Worm (Caenorhabditis elegans) whole organism, young adult: Measurements from ENCODE around the gene chpf-1.
A peak's percentile ranks its signal among the peaks of the same experiment; 100 is the strongest.

Source experiments
- B0261.1 ChIP-seq: sonication (generic microtip); optimal IDR thresholded peaks from 2 replicates; lab custom pipeline; 2016; ENCODE audit warnings: mild to moderate bottlenecking, missing genetic modification characterization, moderate library complexity, missing compliant biosample characterization
- C06A6.2 ChIP-seq: fragments of 200-800 bp; sonication (Bioruptor generic); conservative IDR thresholded peaks from 2 replicates; pipeline ENCODE4 v1.3.6; 2022; ENCODE audit warnings: missing genetic modification characterization, missing compliant biosample characterization
- D2030.7 ChIP-seq: fragments of 200-800 bp; sonication (Bioruptor generic); IDR thresholded peaks from 2 replicates; pipeline ENCODE4 v1.3.6; 2022; ENCODE audit warnings: missing genetic modification reagents, missing genetic modification characterization, missing compliant biosample characterization
- F10E7.11 ChIP-seq: sonication (generic microtip); optimal IDR thresholded peaks from 2 replicates; lab custom pipeline; 2017; ENCODE audit warnings: mild to moderate bottlenecking, missing genetic modification characterization, moderate library complexity, missing compliant biosample characterization
- F55B11.4 ChIP-seq: sonication (generic microtip); optimal IDR thresholded peaks from 2 replicates; lab custom pipeline; 2016; ENCODE audit warnings: missing compliant biosample characterization, missing genetic modification characterization, borderline replicate concordance; ENCODE audit not compliant: insufficient read depth
- K11D2.4 ChIP-seq: fragments of 200-800 bp; sonication (Bioruptor generic); IDR thresholded peaks from 2 replicates; pipeline ENCODE4 v1.3.6; 2022; ENCODE audit warnings: missing genetic modification reagents, missing genetic modification characterization, missing compliant biosample characterization
- Y67H2A.10 ChIP-seq: fragments of 200-800 bp; sonication (Bioruptor generic); conservative IDR thresholded peaks from 2 replicates; pipeline ENCODE4 v1.3.6; 2022; ENCODE audit warnings: missing genetic modification reagents, missing genetic modification characterization, missing compliant biosample characterization
- cebp-1 ChIP-seq, 2 experiments: fragments of 200-800 bp in 1 of 2; sonication (Bioruptor generic) in 1 of 2; sonication (generic microtip) in 1 of 2; IDR thresholded peaks in 1 of 2; optimal IDR thresholded peaks in 1 of 2; 2 replicates each; pipeline versions ENCODE4 v1.3.6 to Lab custom; 2017 to 2022; ENCODE audit warnings: missing compliant biosample characterization in 2 of 2, missing genetic modification characterization in 2 of 2, mild to moderate bottlenecking in 1 of 2, missing genetic modification reagents in 1 of 2, moderate library complexity in 1 of 2
- cebp-2 ChIP-seq: fragments of 200-800 bp; sonication (Bioruptor generic); IDR thresholded peaks from 2 replicates; pipeline ENCODE4 v1.3.6; 2022; ENCODE audit warnings: missing genetic modification characterization, missing compliant biosample characterization
- egl-44 ChIP-seq: fragments of 200-800 bp; sonication (Bioruptor generic); IDR thresholded peaks from 2 replicates; pipeline ENCODE4 v1.3.6; 2022; ENCODE audit warnings: missing genetic modification reagents, missing genetic modification characterization, missing compliant biosample characterization
- ets-4 ChIP-seq: fragments of 200-800 bp; sonication (Bioruptor generic); optimal IDR thresholded peaks from 2 replicates; lab custom pipeline; 2018; ENCODE audit warnings: mild to moderate bottlenecking, missing genetic modification characterization, missing compliant biosample characterization
- gei-17 ChIP-seq: fragments of 200-800 bp; sonication (Bioruptor generic); optimal IDR thresholded peaks from 2 replicates; lab custom pipeline; 2018; ENCODE audit warnings: mild to moderate bottlenecking, missing genetic modification characterization, missing compliant biosample characterization
- let-526 ChIP-seq: fragments of 200-800 bp; sonication (Bioruptor generic); IDR thresholded peaks from 2 replicates; pipeline ENCODE4 v1.3.6; 2022; ENCODE audit warnings: missing genetic modification reagents, missing genetic modification characterization, missing compliant biosample characterization
- let-607 ChIP-seq, 2 experiments: fragments of 200-800 bp in 1 of 2; sonication (Bioruptor generic) in 1 of 2; sonication (generic microtip) in 1 of 2; optimal IDR thresholded peaks; 2 replicates each; lab custom pipeline; 2016 to 2018; ENCODE audit warnings: mild to moderate bottlenecking in 2 of 2, missing compliant biosample characterization in 2 of 2, missing genetic modification characterization in 2 of 2, moderate library complexity in 2 of 2, missing genotype in 1 of 2
- lin-35 ChIP-seq, 3 experiments: fragments of 150-350 bp in 2 of 3; sonication (generic microtip) in 1 of 3; optimal IDR thresholded peaks; 2 replicates each; lab custom pipeline; 2014 to 2018; ENCODE audit warnings: missing biosample characterization in 3 of 3, missing genetic modification characterization in 3 of 3, missing genetic modification reagents in 3 of 3
- lin-40 ChIP-seq: sonication (generic microtip); optimal IDR thresholded peaks from 2 replicates; lab custom pipeline; 2016; ENCODE audit warnings: missing genetic modification characterization, mild to moderate bottlenecking, missing compliant biosample characterization, missing genotype, missing genetic modification reagents
- lin-54 ChIP-seq: fragments of 200-800 bp; sonication (Bioruptor generic); optimal IDR thresholded peaks from 2 replicates; lab custom pipeline; 2018; ENCODE audit warnings: mild to moderate bottlenecking, missing genetic modification characterization, missing compliant biosample characterization
- madf-10 ChIP-seq: sonication (generic microtip); optimal IDR thresholded peaks from 2 replicates; lab custom pipeline; 2016; ENCODE audit warnings: mild to moderate bottlenecking, missing genetic modification characterization, missing compliant biosample characterization
- mes-4 ChIP-seq: sonication (generic microtip); optimal IDR thresholded peaks from 2 replicates; lab custom pipeline; 2016; ENCODE audit warnings: missing genotype, missing genetic modification characterization, missing compliant biosample characterization
- nfyb-1 ChIP-seq: fragments of 200-800 bp; sonication (Bioruptor generic); IDR thresholded peaks from 2 replicates; pipeline ENCODE4 v1.3.6; 2022; ENCODE audit warnings: missing genetic modification reagents, missing genetic modification characterization, missing compliant biosample characterization
- nhr-120 ChIP-seq: fragments of 200-800 bp; sonication (Bioruptor generic); IDR thresholded peaks from 2 replicates; pipeline ENCODE4 v1.3.6; 2022; ENCODE audit warnings: missing genetic modification characterization, missing compliant biosample characterization
- nhr-80 ChIP-seq: sonication (generic microtip); optimal IDR thresholded peaks from 2 replicates; lab custom pipeline; 2016; ENCODE audit warnings: missing genetic modification characterization, missing compliant biosample characterization
- nhr-90 ChIP-seq: sonication (generic microtip); optimal IDR thresholded peaks from 2 replicates; lab custom pipeline; 2016; ENCODE audit warnings: missing genotype, mild to moderate bottlenecking, missing genetic modification characterization, missing compliant biosample characterization
- rcor-1 ChIP-seq: fragments of 200-800 bp; sonication (Bioruptor generic); IDR thresholded peaks from 2 replicates; pipeline ENCODE4 v1.3.6; 2022; ENCODE audit warnings: missing genetic modification reagents, missing genetic modification characterization, missing compliant biosample characterization
- somi-1 ChIP-seq: fragments of 200-800 bp; sonication (Bioruptor generic); optimal IDR thresholded peaks from 2 replicates; lab custom pipeline; 2018; ENCODE audit warnings: mild to moderate bottlenecking, missing genetic modification characterization, missing compliant biosample characterization
- unc-130 ChIP-seq: sonication (generic microtip); optimal IDR thresholded peaks from 2 replicates; lab custom pipeline; 2016; ENCODE audit warnings: missing genetic modification reagents, missing genetic modification characterization, missing compliant biosample characterization
- unc-62 ChIP-seq: fragments of 150-350 bp; optimal IDR thresholded peaks from 2 replicates; lab custom pipeline; 2014; ENCODE audit warnings: missing biosample characterization, missing genetic modification reagents, missing genetic modification characterization
- ztf-3 ChIP-seq: fragments of 200-800 bp; sonication (Bioruptor generic); optimal IDR thresholded peaks from 2 replicates; lab custom pipeline; 2018; ENCODE audit warnings: mild to moderate bottlenecking, missing genetic modification characterization, missing compliant biosample characterization
- ztf-6 ChIP-seq: fragments of 200-800 bp; sonication (Bioruptor generic); IDR thresholded peaks from 2 replicates; pipeline ENCODE4 v1.3.6; 2022; ENCODE audit warnings: missing genetic modification reagents, missing genetic modification characterization, missing compliant biosample characterization

chpf-1 gene

DNA sequence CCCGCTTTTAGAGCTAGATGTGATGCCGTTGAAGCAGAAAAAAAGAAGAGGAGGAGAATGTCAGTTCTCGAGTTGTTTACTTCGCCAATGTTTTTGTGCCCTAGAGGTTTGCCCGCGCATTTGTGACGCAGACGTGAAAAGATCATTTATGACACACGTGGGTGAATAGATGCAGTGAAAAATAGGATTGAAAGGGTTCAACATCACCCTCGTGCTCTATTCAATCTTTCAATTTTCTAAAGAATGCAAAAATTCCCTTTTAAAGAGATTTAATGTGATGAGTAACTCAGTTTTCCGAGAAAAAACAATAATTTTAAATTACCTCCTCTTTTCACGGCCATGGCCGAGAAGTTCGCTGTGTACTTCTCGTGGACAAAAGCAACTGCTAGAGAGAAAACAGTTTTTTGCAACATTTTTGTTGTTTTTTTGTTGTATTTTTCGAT lies 43.2 kb upstream of the chpf-1 start (continued):
- peak; percentile 45 for TF ChIP-seq somi-1 (GFP tag; lab: Kevin White, UChicago)
- no peak for TF ChIP-seq cebp-2
- TF ChIP-seq D2030.7 (GFP tag; lab: Robert Waterston, UW), result peak; percentile 37; the same call in 1 of the 2 replicates
- TF ChIP-seq K11D2.4 (GFP tag; lab: Robert Waterston, UW), result 0 out of 2 replicates have a peak, but pooled peaks have one; percentile 52
- no peak for TF ChIP-seq F55B11.4 (tag; lab: Kevin White, UChicago)
- TF ChIP-seq, all 124 proteins: peak for 17

DNA sequence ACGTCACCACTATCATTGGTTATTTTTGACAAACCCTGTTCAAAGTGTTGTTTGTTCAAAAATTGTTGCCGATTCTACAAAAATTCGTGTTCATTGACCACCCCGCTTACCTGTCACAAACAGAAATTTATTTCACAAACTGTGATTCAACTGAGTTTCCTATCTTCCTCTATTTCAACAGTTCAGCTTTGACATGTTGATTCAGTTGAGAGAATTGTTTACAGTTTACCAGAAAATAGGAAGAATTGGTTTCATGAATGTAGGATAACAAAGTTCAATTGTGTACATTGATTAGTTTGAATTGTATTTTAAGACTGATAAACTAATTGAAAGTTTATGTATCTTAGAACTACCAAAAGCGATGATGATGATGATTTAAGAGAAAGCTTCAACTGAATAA lies 42.3 kb upstream of the chpf-1 start:
- TF ChIP-seq cebp-1 (GFP tag; IDR thresholded peaks at IDR 0.05; lab: Robert Waterston, UW) (no peak), cebp-1 (tag; optimal IDR thresholded peaks at IDR 0.05; lab: Kevin White, UChicago) (peak; percentile 34), nhr-90 (tag; lab: Kevin White, UChicago) (no peak), madf-10 (tag; lab: Kevin White, UChicago) (no peak), unc-62 (GFP tag; lab: Kevin White, UChicago) (peak; percentile 91)

DNA sequence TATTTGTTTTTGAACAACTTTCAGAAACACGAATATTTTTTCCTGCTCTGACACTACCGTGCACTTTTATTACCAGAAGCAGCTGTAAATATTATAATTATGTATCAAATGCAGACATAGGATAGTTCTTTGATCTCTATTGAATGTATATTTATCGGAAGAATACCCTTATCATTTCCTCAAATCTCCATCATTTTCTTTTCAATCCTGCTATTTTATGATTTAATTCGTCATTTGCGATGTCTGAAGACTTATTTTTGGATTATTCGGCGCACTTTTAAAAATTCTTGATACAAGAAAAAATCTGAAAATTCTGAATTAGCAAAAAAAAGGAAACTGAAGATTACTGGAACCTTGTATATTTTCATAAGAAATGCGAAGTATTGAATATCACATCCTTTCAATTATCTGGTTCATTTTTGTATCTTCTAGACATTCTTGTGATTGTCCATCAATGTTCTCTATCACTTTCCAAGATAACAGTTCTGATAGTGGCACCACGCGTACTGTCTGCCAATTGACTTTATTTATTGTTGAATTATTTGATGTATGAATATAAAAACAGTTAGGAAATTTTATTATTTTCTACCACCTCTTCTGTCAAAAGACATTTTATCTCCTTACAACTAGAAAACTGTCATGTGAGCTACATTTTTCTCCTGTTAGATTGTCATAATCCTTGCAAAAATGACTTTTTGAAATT lies 40.9 kb upstream of the chpf-1 start:
- TF ChIP-seq nhr-80 (tag; lab: Kevin White, UChicago) (peak; percentile 61), F10E7.11 (tag; lab: Kevin White, UChicago) (no peak), let-526 (GFP tag; lab: Robert Waterston, UW) (no peak), mes-4 (tag; lab: Kevin White, UChicago) (no peak)

DNA sequence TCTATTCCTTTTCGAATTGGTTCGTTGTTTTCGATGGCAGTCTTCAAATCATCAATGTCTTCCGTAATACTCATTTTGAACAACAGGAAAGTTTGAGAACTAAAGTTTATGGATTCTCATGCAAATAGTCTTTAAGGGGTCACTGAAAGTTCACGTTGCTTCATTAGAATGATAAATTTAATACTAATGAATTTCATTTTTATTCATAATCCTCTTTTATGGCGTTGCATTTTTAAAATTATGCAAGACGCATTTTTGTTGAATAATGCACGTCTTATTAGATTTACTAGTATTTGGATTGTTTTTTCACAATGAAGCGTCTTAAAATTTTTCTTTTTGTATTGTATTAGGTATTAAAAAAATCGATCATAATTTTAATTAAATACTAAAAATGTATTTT lies 39.8 kb upstream of the chpf-1 start, which contains the start of gene C12D8.9:
Gene C12D8.9 (minus strand): TSS at position 101 of the 400 bp plus-strand sequence.
- TF ChIP-seq lin-54 (GFP tag; lab: Kevin White, UChicago), result no peak
- TF ChIP-seq nhr-120 (GFP tag; lab: Robert Waterston, UW), result no peak
- TF ChIP-seq lin-35 (GFP tag; optimal IDR thresholded peaks at IDR 0.05; lab: Kevin White, UChicago), result no peak
- TF ChIP-seq let-607 (tag; optimal IDR thresholded peaks at IDR 0.05; lab: Kevin White, UChicago), result no peak
- no peak for TF ChIP-seq lin-40 (tag; lab: Kevin White, UChicago)
- no peak for TF ChIP-seq gei-17
- no peak for TF ChIP-seq F55B11.4 (tag; lab: Kevin White, UChicago)
- no peak for TF ChIP-seq Y67H2A.10 (GFP tag; lab: Robert Waterston, UW)
- no peak for TF ChIP-seq B0261.1 (tag; lab: Kevin White, UChicago)
- no peak for TF ChIP-seq C06A6.2 (GFP tag; lab: Robert Waterston, UW)
- no peak for TF ChIP-seq unc-62 (GFP tag; lab: Kevin White, UChicago)
- TF ChIP-seq ztf-3 (GFP tag; lab: Kevin White, UChicago), result no peak
- no peak for TF ChIP-seq ets-4 (GFP tag; lab: Kevin White, UChicago)
- no peak for TF ChIP-seq nfyb-1 (GFP tag; lab: Robert Waterston, UW)
- TF ChIP-seq nhr-80 (tag; lab: Kevin White, UChicago), result no peak
- TF ChIP-seq unc-130 (GFP tag; lab: Kevin White, UChicago), result no peak
- no peak for TF ChIP-seq egl-44
- no peak for TF ChIP-seq rcor-1 (GFP tag; lab: Robert Waterston, UW)
- TF ChIP-seq let-526 (GFP tag; lab: Robert Waterston, UW), result no peak
- no peak for TF ChIP-seq ztf-6 (GFP tag; lab: Robert Waterston, UW)
